Fruit fly (Drosophila melanogaster): ENCODE data around the gene CG13384.

Gene CG13384

DNA sequence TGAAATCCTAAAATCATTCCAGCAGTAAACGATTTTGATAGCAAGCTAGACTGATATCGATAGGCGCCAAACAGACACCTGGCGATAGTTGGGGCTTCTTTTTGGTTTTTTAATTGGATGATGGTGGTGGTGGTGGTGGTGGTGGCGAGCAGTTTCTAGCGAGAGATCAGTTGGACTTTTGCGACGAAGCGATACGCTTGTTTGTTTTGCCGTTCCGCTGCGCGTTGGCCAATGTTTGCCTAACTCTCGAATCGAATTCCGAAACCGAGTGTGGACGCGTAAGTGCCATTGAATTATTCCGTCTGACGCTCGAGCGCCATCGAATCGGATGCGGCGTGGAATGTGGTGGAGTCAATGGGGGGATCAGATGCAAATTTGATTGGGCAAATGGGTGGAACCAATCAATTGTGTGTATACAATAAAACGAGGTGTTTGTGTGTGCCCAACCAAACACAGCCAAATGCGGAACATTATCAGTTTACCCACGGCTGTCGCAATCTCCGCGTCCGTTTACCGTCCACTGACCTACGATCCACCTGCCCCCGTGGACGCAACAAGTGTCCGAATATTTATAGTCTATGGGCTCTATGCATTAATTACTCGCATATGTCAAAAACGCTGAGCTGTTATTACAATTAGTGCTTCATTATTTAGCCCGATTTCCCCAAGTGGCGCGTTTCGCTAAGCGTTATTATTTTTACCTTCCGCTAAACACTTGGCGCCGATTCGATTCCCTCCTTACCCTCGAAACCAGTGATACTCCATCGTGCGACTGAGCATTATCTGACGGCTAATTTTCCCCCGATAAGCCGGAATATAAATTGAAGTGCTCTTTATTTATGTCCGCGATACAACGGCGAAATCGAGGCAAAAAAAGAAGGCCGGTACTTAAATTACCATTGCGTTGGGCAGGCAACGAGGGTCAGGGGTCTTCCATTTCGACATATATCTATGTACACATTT, 13.6 kb upstream of the CG13384 start, which contains the start of gene CG17292:
CG17292 (plus strand) TSS at position 91 of the 963 bp plus-strand sequence.
- TF ChIP-seq CG13204 (GFP tag; optimal IDR thresholded peaks at IDR 0.05) = no peak
- no peak for TF ChIP-seq Snoo (tag; optimal IDR thresholded peaks at IDR 0.05)
- TF ChIP-seq CG32121 (GFP tag; IDR thresholded peaks at IDR 0.05) = peak; percentile 46; the same call in 1 of the 2 replicates
- TF ChIP-seq D1 (tag; optimal IDR thresholded peaks at IDR 0.05) = no peak
- TF ChIP-seq CG8159 (tag; optimal IDR thresholded peaks at IDR 0.05) = no peak
- no peak for TF ChIP-seq gl (tag; optimal IDR thresholded peaks at IDR 0.05)
- TF ChIP-seq EcR (GFP tag; optimal IDR thresholded peaks at IDR 0.05) = peak; percentile 44
- TF ChIP-seq CG9948 (tag; optimal IDR thresholded peaks at IDR 0.05) = no peak
- TF ChIP-seq Pif1A (GFP tag; optimal IDR thresholded peaks at IDR 0.05) = no peak
- peak; percentile 44; the same call in 1 of the 2 replicates for TF ChIP-seq CG12605 (GFP tag; IDR thresholded peaks at IDR 0.05)
- TF ChIP-seq CG34367 (tag; optimal IDR thresholded peaks at IDR 0.05) = no peak
- no peak for TF ChIP-seq rn (GFP tag; IDR thresholded peaks at IDR 0.05)
- no peak for TF ChIP-seq CG8301 (tag; optimal IDR thresholded peaks at IDR 0.05)
- 0 out of 2 replicates have a peak, but pooled peaks have one; percentile 6 for TF ChIP-seq CG10348 (GFP tag; IDR thresholded peaks at IDR 0.05)
- TF ChIP-seq CG17806 (tag; optimal IDR thresholded peaks at IDR 0.05) = no peak
- TF ChIP-seq Ets98B (GFP tag; IDR thresholded peaks at IDR 0.05) = peak; percentile 74; the same call in 1 of the 2 replicates
- TF ChIP-seq fd96Ca (GFP tag; IDR thresholded peaks at IDR 0.05) = peak; percentile 67; the same call in 2 of the 3 replicates
- TF ChIP-seq CG14655 (GFP tag; optimal IDR thresholded peaks at IDR 0.05) = no peak
- TF ChIP-seq CG4496 (GFP tag; IDR thresholded peaks at IDR 0.05) = peak; percentile 50; the same call in 1 of the 3 replicates
- peak; percentile 16 for TF ChIP-seq CG15710 (tag; optimal IDR thresholded peaks at IDR 0.05)
- TF ChIP-seq Pif1B (GFP tag; optimal IDR thresholded peaks at IDR 0.05) = no peak

- TF ChIP-seq gl (tag; optimal IDR thresholded peaks at IDR 0.05) (no peak), Pif1A (GFP tag; optimal IDR thresholded peaks at IDR 0.05) (no peak), CG9948 (tag; optimal IDR thresholded peaks at IDR 0.05) (peak; percentile 4), CG32121 (GFP tag; IDR thresholded peaks at IDR 0.05) (peak; percentile 13; the same call in 1 of the 2 replicates), Snoo (tag; optimal IDR thresholded peaks at IDR 0.05) (no peak), CG15710 (tag; optimal IDR thresholded peaks at IDR 0.05) (no peak), CG12605 (GFP tag; IDR thresholded peaks at IDR 0.05) (no peak), CG10348 (GFP tag; IDR thresholded peaks at IDR 0.05) (no peak)
These were observed 12.8 kb upstream of the CG13384 start for dm6 chr2L:8371354-8371937.

DNA sequence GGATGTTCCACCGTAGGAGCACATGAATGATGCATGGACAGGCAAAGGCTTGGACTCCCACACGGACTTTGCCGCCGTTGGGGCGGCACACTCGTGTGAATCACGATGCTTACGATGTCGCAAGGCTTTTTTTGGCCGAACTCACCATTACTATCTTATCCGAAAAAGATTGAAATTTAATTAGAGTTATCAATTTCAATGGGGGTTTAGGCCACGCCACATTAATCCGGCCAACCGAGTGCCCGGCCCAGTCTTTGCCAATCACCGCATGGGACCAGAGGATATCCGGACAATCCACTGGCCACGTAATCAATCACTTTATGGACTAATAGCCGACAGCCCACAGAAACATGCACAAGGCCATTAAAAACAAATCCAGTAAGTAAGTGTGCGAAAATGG, 12.0 kb upstream of the CG13384 start:
- TF ChIP-seq CG9948 (tag; optimal IDR thresholded peaks at IDR 0.05) (no peak), Ets98B (GFP tag; IDR thresholded peaks at IDR 0.05) (no peak), CG8301 (tag; optimal IDR thresholded peaks at IDR 0.05) (no peak), Pif1A (GFP tag; optimal IDR thresholded peaks at IDR 0.05) (no peak), CG13204 (GFP tag; optimal IDR thresholded peaks at IDR 0.05) (no peak), CG8159 (tag; optimal IDR thresholded peaks at IDR 0.05) (no peak), D1 (tag; optimal IDR thresholded peaks at IDR 0.05) (no peak), CG15710 (tag; optimal IDR thresholded peaks at IDR 0.05) (no peak), rn (GFP tag; IDR thresholded peaks at IDR 0.05) (no peak), EcR (GFP tag; optimal IDR thresholded peaks at IDR 0.05) (no peak), CG12605 (GFP tag; IDR thresholded peaks at IDR 0.05) (no peak)

DNA sequence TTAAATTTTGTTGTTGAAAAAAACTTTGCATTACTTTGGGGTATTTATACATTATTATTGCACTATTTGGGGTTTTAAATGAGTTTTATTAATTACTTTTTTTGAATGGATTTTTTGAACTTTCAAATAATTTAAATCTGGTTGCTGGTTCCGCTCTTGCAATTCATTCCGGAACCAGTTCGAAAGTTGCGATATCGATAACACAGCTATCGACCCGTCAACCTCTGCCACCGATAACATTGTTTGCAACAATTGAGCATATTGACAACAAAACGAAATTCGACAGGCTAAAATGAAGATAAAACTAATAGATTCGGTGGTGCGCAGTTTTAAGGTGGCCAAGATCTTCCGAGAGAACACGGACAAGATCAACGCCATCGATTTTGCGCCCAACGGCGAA, 10.0 kb upstream of the CG13384 start, which contains the start of gene Wdr82:
Wdr82 (plus strand) TSS at position 227 of the 400 bp plus-strand sequence.
- TF ChIP-seq CG12605 (GFP tag; IDR thresholded peaks at IDR 0.05) (no peak), Ets98B (GFP tag; IDR thresholded peaks at IDR 0.05) (no peak), CG9948 (tag; optimal IDR thresholded peaks at IDR 0.05) (no peak), CG15710 (tag; optimal IDR thresholded peaks at IDR 0.05) (no peak), fd96Ca (GFP tag; IDR thresholded peaks at IDR 0.05) (no peak), CG14655 (GFP tag; optimal IDR thresholded peaks at IDR 0.05) (no peak), CG34367 (tag; optimal IDR thresholded peaks at IDR 0.05) (no peak)

dm6 chr2L:8376717-8377116, 7.5 kb upstream of the CG13384 start, which contains the start of the genes CG13390 and CG17294:
CG13390 (minus strand) TSS chr2L:8376797.
CG17294 (plus strand) TSS chr2L:8377035.
- TF ChIP-seq CG12605 (GFP tag; IDR thresholded peaks at IDR 0.05) (peak; percentile 99), CG14655 (GFP tag; optimal IDR thresholded peaks at IDR 0.05) (peak; percentile 100), Ets98B (GFP tag; IDR thresholded peaks at IDR 0.05) (peak; percentile 100), Pif1B (GFP tag; optimal IDR thresholded peaks at IDR 0.05) (peak; percentile 99), CG32121 (GFP tag; IDR thresholded peaks at IDR 0.05) (peak; percentile 100), Pif1A (GFP tag; optimal IDR thresholded peaks at IDR 0.05) (peak; percentile 99), Snoo (tag; optimal IDR thresholded peaks at IDR 0.05) (peak; percentile 100), CG4496 (GFP tag; IDR thresholded peaks at IDR 0.05) (peak; percentile 100), rn (GFP tag; IDR thresholded peaks at IDR 0.05) (peak; percentile 99), CG15710 (tag; optimal IDR thresholded peaks at IDR 0.05) (peak; percentile 100), D1 (tag; optimal IDR thresholded peaks at IDR 0.05) (peak; percentile 99), CG9948 (tag; optimal IDR thresholded peaks at IDR 0.05) (peak; percentile 100), fd96Ca (GFP tag; IDR thresholded peaks at IDR 0.05) (peak; percentile 96), CG34367 (tag; optimal IDR thresholded peaks at IDR 0.05) (peak; percentile 99), CG10348 (GFP tag; IDR thresholded peaks at IDR 0.05) (peak; percentile 97), CG8301 (tag; optimal IDR thresholded peaks at IDR 0.05) (peak; percentile 99), CG13204 (GFP tag; optimal IDR thresholded peaks at IDR 0.05) (peak; percentile 98), gl (tag; optimal IDR thresholded peaks at IDR 0.05) (peak; percentile 98), CG17806 (tag; optimal IDR thresholded peaks at IDR 0.05) (peak; percentile 100), EcR (GFP tag; optimal IDR thresholded peaks at IDR 0.05) (peak; percentile 72), CG8159 (tag; optimal IDR thresholded peaks at IDR 0.05) (peak; percentile 100)

Measured in whole organism, pupa.